Worm (Caenorhabditis elegans): ENCODE measurements around the gene str-40.

DNA sequence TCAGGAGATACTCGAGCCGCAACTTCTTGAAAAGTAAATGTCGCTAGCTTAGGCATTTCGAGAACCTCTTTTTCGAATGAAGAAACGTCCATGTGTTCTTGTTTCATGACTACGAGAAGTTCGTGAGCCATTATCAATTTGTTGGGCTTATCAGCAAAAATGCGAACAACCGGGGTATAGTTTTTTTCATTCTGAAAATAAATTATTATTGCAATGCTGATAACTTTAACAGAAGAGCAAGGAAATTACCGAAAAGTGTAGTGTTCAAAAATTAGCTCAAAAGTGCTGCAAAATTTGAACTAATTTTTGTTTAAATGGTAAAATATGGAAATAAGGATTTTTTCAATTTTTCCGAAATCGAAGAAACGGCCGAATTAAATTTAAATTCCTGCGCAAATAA, 43.2 kb upstream of the str-40 start:
- TF ChIP-seq fkh-10 (GFP tag; optimal IDR thresholded peaks at IDR 0.05): no peak
- no peak for TF ChIP-seq pha-4 (tag; optimal IDR thresholded peaks at IDR 0.05)
- no peak for TF ChIP-seq eyg-1 (tag; optimal IDR thresholded peaks at IDR 0.05)
- no peak for TF ChIP-seq lim-6 (tag; optimal IDR thresholded peaks at IDR 0.05)
- TF ChIP-seq ets-4 (tag; optimal IDR thresholded peaks at IDR 0.05): no peak
- no peak for TF ChIP-seq che-1 (tag; optimal IDR thresholded peaks at IDR 0.05)
- TF ChIP-seq gmeb-2 (tag; optimal IDR thresholded peaks at IDR 0.05): no peak
